Fruit fly (Drosophila melanogaster) whole organism, embryonic: ENCODE measurements around the gene CG5172.

Experiments
- Abd-B ChIP-seq: fragments of 200-800 bp; sonication (Bioruptor generic); optimal IDR thresholded peaks from 2 replicates; lab custom pipeline; 2018; ENCODE audit warnings: missing biosample characterization, mild to moderate bottlenecking, missing genetic modification characterization, moderate library complexity
- Bteb2 ChIP-seq: fragments of 200-800 bp; sonication (Bioruptor generic); optimal IDR thresholded peaks from 2 replicates; lab custom pipeline; 2016; ENCODE audit warnings: missing biosample characterization, missing genetic modification characterization
- C15 ChIP-seq: fragments of 200-800 bp; sonication (Bioruptor generic); IDR thresholded peaks from 3 replicates; pipeline ENCODE4 v1.3.6; 2022; ENCODE audit warnings: missing biosample characterization, missing genetic modification characterization
- CG10321 ChIP-seq: fragments of 200-800 bp; sonication (Bioruptor generic); IDR thresholded peaks from 2 replicates; pipeline ENCODE4 v1.3.6; 2022; ENCODE audit warnings: missing biosample characterization, missing genetic modification characterization
- CG11456 ChIP-seq: fragments of 200-800 bp; sonication (Bioruptor generic); IDR thresholded peaks from 3 replicates; pipeline ENCODE4 v1.3.6; 2022; ENCODE audit warnings: missing biosample characterization, missing genetic modification characterization
- CG13424 ChIP-seq: fragments of 200-800 bp; sonication (Bioruptor generic); optimal IDR thresholded peaks from 2 replicates; lab custom pipeline; 2019; ENCODE audit warnings: missing biosample characterization, mild to moderate bottlenecking, missing genetic modification characterization, moderate library complexity
- CG14710 ChIP-seq: fragments of 200-800 bp; sonication (Bioruptor generic); optimal IDR thresholded peaks from 3 replicates; lab custom pipeline; 2019; ENCODE audit warnings: missing biosample characterization, mild to moderate bottlenecking, missing genetic modification characterization, moderate library complexity
- CG15479 ChIP-seq: fragments of 200-800 bp; sonication (Bioruptor generic); optimal IDR thresholded peaks from 3 replicates; lab custom pipeline; 2019; ENCODE audit warnings: missing biosample characterization, mild to moderate bottlenecking, missing genetic modification characterization, moderate library complexity
- CG16815 ChIP-seq: fragments of 200-800 bp; sonication (Bioruptor generic); optimal IDR thresholded peaks from 3 replicates; lab custom pipeline; 2017; ENCODE audit warnings: missing biosample characterization, mild to moderate bottlenecking, missing genetic modification characterization
- CG17829 ChIP-seq: fragments of 200-800 bp; optimal IDR thresholded peaks from 2 replicates; lab custom pipeline; 2019; ENCODE audit warnings: missing biosample characterization, mild to moderate bottlenecking, missing genetic modification characterization, moderate library complexity
- CG2199 ChIP-seq: fragments of 200-800 bp; sonication (Bioruptor generic); IDR thresholded peaks from 3 replicates; pipeline ENCODE4 v1.3.6; 2022; ENCODE audit warnings: missing biosample characterization, missing genetic modification characterization
- CG30403 ChIP-seq: fragments of 200-800 bp; sonication (Bioruptor generic); optimal IDR thresholded peaks from 3 replicates; lab custom pipeline; 2016; ENCODE audit warnings: missing biosample characterization, missing genetic modification characterization
- CG3163 ChIP-seq: fragments of 200-800 bp; sonication (Bioruptor generic); optimal IDR thresholded peaks from 3 replicates; lab custom pipeline; 2016; ENCODE audit warnings: missing biosample characterization, missing genetic modification characterization
- CG32767 ChIP-seq: fragments of 200-800 bp; sonication (Bioruptor generic); IDR thresholded peaks from 2 replicates; pipeline ENCODE4 v1.3.6; 2022; ENCODE audit warnings: missing biosample characterization, missing genetic modification characterization
- CG34422 ChIP-seq: fragments of 200-800 bp; sonication (Bioruptor generic); IDR thresholded peaks from 3 replicates; pipeline ENCODE4 v1.3.6; 2022; ENCODE audit warnings: missing biosample characterization, missing genetic modification characterization
- CG6175 ChIP-seq: fragments of 200-800 bp; sonication (Bioruptor generic); IDR thresholded peaks from 3 replicates; pipeline ENCODE4 v1.3.6; 2022; ENCODE audit warnings: missing biosample characterization, missing genetic modification characterization
- CG6791 ChIP-seq: fragments of 200-800 bp; sonication (Bioruptor generic); IDR thresholded peaks from 3 replicates; pipeline ENCODE4 v1.3.6; 2022; ENCODE audit warnings: missing biosample characterization, missing genetic modification characterization; ENCODE audit not compliant: partially characterized antibody
- CG7745 ChIP-seq: fragments of 200-800 bp; sonication (Bioruptor generic); optimal IDR thresholded peaks from 2 replicates; lab custom pipeline; 2018; ENCODE audit warnings: missing biosample characterization, mild to moderate bottlenecking, missing genetic modification characterization, moderate library complexity
- CG9876 ChIP-seq: fragments of 200-800 bp; sonication (Bioruptor generic); optimal IDR thresholded peaks from 2 replicates; lab custom pipeline; 2016; ENCODE audit warnings: missing biosample characterization, missing genetic modification characterization
- CG9932 ChIP-seq: fragments of 200-800 bp; sonication (Bioruptor generic); IDR thresholded peaks from 2 replicates; pipeline ENCODE4 v1.3.6; 2022; ENCODE audit warnings: missing biosample characterization, missing genetic modification characterization
- D19A ChIP-seq: fragments of 200-800 bp; optimal IDR thresholded peaks from 3 replicates; lab custom pipeline; 2019; ENCODE audit warnings: missing biosample characterization, mild to moderate bottlenecking, missing genetic modification characterization, moderate library complexity
- Deaf1 ChIP-seq: fragments of 200-800 bp; optimal IDR thresholded peaks from 3 replicates; lab custom pipeline; 2019; ENCODE audit warnings: missing biosample characterization, mild to moderate bottlenecking, missing genetic modification characterization, moderate library complexity
- Ets65A ChIP-seq: fragments of 200-800 bp; sonication (Bioruptor generic); peaks from one replicate; lab custom pipeline; 2016; ENCODE audit warnings: missing biosample characterization, missing genetic modification characterization
- Hey ChIP-seq: fragments of 200-800 bp; sonication (Bioruptor generic); optimal IDR thresholded peaks from 3 replicates; lab custom pipeline; 2018; ENCODE audit warnings: missing biosample characterization, mild to moderate bottlenecking, missing genetic modification characterization
- Kr ChIP-seq: fragments of 200-800 bp; sonication (Bioruptor generic); optimal IDR thresholded peaks from 2 replicates; lab custom pipeline; 2017; ENCODE audit warnings: missing biosample characterization, mild to moderate bottlenecking, missing genetic modification characterization
- Lhr ChIP-seq: fragments of 200-800 bp; sonication (Bioruptor generic); optimal IDR thresholded peaks from 3 replicates; lab custom pipeline; 2017; ENCODE audit warnings: mild to moderate bottlenecking, missing biosample characterization, missing genetic modification reagents, missing genetic modification characterization
- Max ChIP-seq: fragments of 200-800 bp; sonication (Bioruptor generic); optimal IDR thresholded peaks from 2 replicates; lab custom pipeline; 2016; ENCODE audit warnings: missing biosample characterization, mild to moderate bottlenecking, missing genetic modification characterization
- Mes4 ChIP-seq: fragments of 200-800 bp; sonication (Bioruptor generic); optimal IDR thresholded peaks from 2 replicates; lab custom pipeline; 2016; ENCODE audit warnings: missing biosample characterization, missing genetic modification characterization
- Mrtf ChIP-seq: fragments of 200-800 bp; sonication (Bioruptor generic); IDR thresholded peaks from 3 replicates; pipeline ENCODE4 v1.3.6; 2022; ENCODE audit warnings: missing biosample characterization, missing genetic modification characterization
- Neu2 ChIP-seq: fragments of 200-800 bp; sonication (Bioruptor generic); optimal IDR thresholded peaks from 3 replicates; lab custom pipeline; 2016; ENCODE audit warnings: missing biosample characterization, missing genetic modification characterization, borderline replicate concordance
- PHDP ChIP-seq: fragments of 200-800 bp; sonication (Bioruptor generic); optimal IDR thresholded peaks from 3 replicates; lab custom pipeline; 2018; ENCODE audit warnings: missing biosample characterization, mild to moderate bottlenecking, missing genetic modification characterization, moderate library complexity
- Stat92E ChIP-seq, 3 experiments: fragments of >200 bp in 2 of 3; fragments of 200-800 bp in 1 of 3; sonication (Bioruptor generic) in 1 of 3; optimal IDR thresholded peaks; 2 replicates each; lab custom pipeline; 2017 to 2019; ENCODE audit warnings: missing biosample characterization in 3 of 3, missing genetic modification characterization in 3 of 3, mild to moderate bottlenecking in 1 of 3, moderate library complexity in 1 of 3
- abd-A ChIP-seq: fragments of 200-800 bp; sonication (Bioruptor generic); optimal IDR thresholded peaks from 3 replicates; lab custom pipeline; 2019; ENCODE audit warnings: missing biosample characterization, mild to moderate bottlenecking, missing genetic modification characterization, moderate library complexity
- chn ChIP-seq: fragments of 200-800 bp; sonication (Bioruptor generic); optimal IDR thresholded peaks from 2 replicates; lab custom pipeline; 2016; ENCODE audit warnings: missing biosample characterization, missing genetic modification characterization
- dmrt11E ChIP-seq: fragments of 200-800 bp; sonication (Bioruptor generic); optimal IDR thresholded peaks from 3 replicates; lab custom pipeline; 2018; ENCODE audit warnings: missing biosample characterization, mild to moderate bottlenecking, missing genetic modification characterization, moderate library complexity
- gcm2 ChIP-seq: fragments of 200-800 bp; sonication (Bioruptor generic); optimal IDR thresholded peaks from 2 replicates; lab custom pipeline; 2016; ENCODE audit warnings: missing biosample characterization, missing genetic modification characterization
- grau ChIP-seq: fragments of 200-800 bp; optimal IDR thresholded peaks from 3 replicates; lab custom pipeline; 2019; ENCODE audit warnings: missing biosample characterization, mild to moderate bottlenecking, missing genetic modification characterization, moderate library complexity
- hkb ChIP-seq, 2 experiments: fragments of 200-800 bp in 1 of 2; fragments of >200 bp in 1 of 2; sonication (Bioruptor generic) in 1 of 2; IDR thresholded peaks in 1 of 2; optimal IDR thresholded peaks in 1 of 2; 2 replicates each; pipeline versions ENCODE4 v1.3.6 to Lab custom; 2017 to 2022; ENCODE audit warnings: missing biosample characterization in 1 of 2, missing genetic modification characterization in 1 of 2
- knrl ChIP-seq: fragments of 200-800 bp; sonication (Bioruptor generic); IDR thresholded peaks from 3 replicates; pipeline ENCODE4 v1.3.6; 2022; ENCODE audit warnings: missing biosample characterization, missing genetic modification characterization; ENCODE audit not compliant: partially characterized antibody
- lab ChIP-seq: fragments of 200-800 bp; sonication (Bioruptor generic); optimal IDR thresholded peaks from 3 replicates; lab custom pipeline; 2017; ENCODE audit warnings: missing biosample characterization, missing genetic modification characterization, mild to moderate bottlenecking, moderate library complexity, missing genetic modification reagents
- mirr ChIP-seq: fragments of 200-800 bp; sonication (Bioruptor generic); optimal IDR thresholded peaks from 3 replicates; lab custom pipeline; 2018; ENCODE audit warnings: missing biosample characterization, mild to moderate bottlenecking, missing genetic modification characterization
- odd ChIP-seq: fragments of 200-800 bp; sonication (Bioruptor generic); optimal IDR thresholded peaks from 2 replicates; lab custom pipeline; 2017; ENCODE audit warnings: missing biosample characterization, mild to moderate bottlenecking, missing genetic modification characterization
- onecut ChIP-seq: fragments of 200-800 bp; sonication (Bioruptor generic); IDR thresholded peaks from 2 replicates; pipeline ENCODE4 v1.3.6; 2022; ENCODE audit warnings: missing biosample characterization, missing genetic modification characterization
- pho ChIP-seq: fragments of 200-800 bp; sonication (Bioruptor generic); optimal IDR thresholded peaks from 2 replicates; lab custom pipeline; 2016; ENCODE audit warnings: missing biosample characterization, missing genetic modification characterization
- ro ChIP-seq: fragments of 200-800 bp; sonication (Bioruptor generic); IDR thresholded peaks from 2 replicates; pipeline ENCODE4 v1.3.6; 2022; ENCODE audit warnings: missing biosample characterization, missing genetic modification characterization
- run ChIP-seq: fragments of 200-800 bp; sonication (Bioruptor generic); optimal IDR thresholded peaks from 3 replicates; lab custom pipeline; 2018; ENCODE audit warnings: missing biosample characterization, mild to moderate bottlenecking, missing genetic modification characterization
- schlank ChIP-seq: fragments of 200-800 bp; sonication (Bioruptor generic); optimal IDR thresholded peaks from 2 replicates; lab custom pipeline; 2018; ENCODE audit warnings: missing biosample characterization, mild to moderate bottlenecking, missing genetic modification characterization
- scrt ChIP-seq: fragments of 200-800 bp; sonication (Bioruptor generic); optimal IDR thresholded peaks from 2 replicates; lab custom pipeline; 2018; ENCODE audit warnings: missing biosample characterization, mild to moderate bottlenecking, missing genetic modification characterization, moderate library complexity
- sens-2 ChIP-seq: fragments of 200-800 bp; sonication (Bioruptor generic); IDR thresholded peaks from 2 replicates; pipeline ENCODE4 v1.3.6; 2022; ENCODE audit warnings: missing biosample characterization, missing genetic modification characterization
- trh ChIP-seq: fragments of 200-800 bp; sonication (Bioruptor generic); optimal IDR thresholded peaks from 2 replicates; lab custom pipeline; 2016; ENCODE audit warnings: missing biosample characterization, missing genetic modification characterization
- twi ChIP-seq: fragments of 200-800 bp; optimal IDR thresholded peaks from 2 replicates; lab custom pipeline; 2019; ENCODE audit warnings: missing biosample characterization, mild to moderate bottlenecking, missing genetic modification characterization, moderate library complexity

The CG5172 gene

dm6 chrX:17237421-17237820 lies 16.2 kb downstream of the CG5172 start (continued):
- no peak for TF ChIP-seq mirr (GFP tag; lab: Kevin White, UChicago)
- no peak for TF ChIP-seq Lhr
- no peak for TF ChIP-seq CG6791 (GFP tag; lab: Robert Waterston, UW)
- TF ChIP-seq Ets65A (GFP tag; lab: Kevin White, UChicago): peak; percentile 41
- no peak for TF ChIP-seq Mes4 (GFP tag; lab: Kevin White, UChicago)
- no peak for TF ChIP-seq knrl (GFP tag; lab: Robert Waterston, UW)
- TF ChIP-seq Hey (tag; lab: Kevin White, UChicago): no peak
- no peak for TF ChIP-seq run
- no peak for TF ChIP-seq onecut
- no peak for TF ChIP-seq ro (GFP tag; lab: Robert Waterston, UW)
- no peak for TF ChIP-seq twi
- no peak for TF ChIP-seq C15 (GFP tag; lab: Robert Waterston, UW)
- no peak for TF ChIP-seq CG11456
- TF ChIP-seq hkb (optimal IDR thresholded peaks at IDR 0.05; lab: Kevin White, UChicago): no peak
- no peak for TF ChIP-seq hkb (GFP tag; IDR thresholded peaks at IDR 0.05; lab: Robert Waterston, UW)
- TF ChIP-seq PHDP (tag; lab: Kevin White, UChicago): peak; percentile 18
- no peak for TF ChIP-seq scrt
- no peak for TF ChIP-seq abd-A
- TF ChIP-seq CG30403 (GFP tag; lab: Kevin White, UChicago): no peak
- TF ChIP-seq CG34422: no peak
- no peak for TF ChIP-seq lab
- peak; percentile 10 for TF ChIP-seq CG17829 (tag; lab: Kevin White, UChicago)
- TF ChIP-seq grau (tag; lab: Kevin White, UChicago): peak; percentile 14
- no peak for TF ChIP-seq trh (GFP tag; lab: Kevin White, UChicago)
- TF ChIP-seq CG15479 (GFP tag; lab: Kevin White, UChicago): no peak
- no peak for TF ChIP-seq odd
- no peak for TF ChIP-seq CG32767 (GFP tag; lab: Robert Waterston, UW)
- no peak for TF ChIP-seq Stat92E (GFP tag; optimal IDR thresholded peaks at IDR 0.05; lab: Kevin White, UChicago)
- TF ChIP-seq CG13424 (tag; lab: Kevin White, UChicago): peak; percentile 20
- TF ChIP-seq pho (GFP tag; lab: Kevin White, UChicago): no peak
- TF ChIP-seq Mrtf (GFP tag; lab: Robert Waterston, UW): no peak
- TF ChIP-seq Bteb2: no peak
- no peak for TF ChIP-seq CG10321 (GFP tag; lab: Robert Waterston, UW)
- no peak for TF ChIP-seq CG9876 (GFP tag; lab: Kevin White, UChicago)
- no peak for TF ChIP-seq schlank (tag; lab: Kevin White, UChicago)
- TF ChIP-seq CG2199 (GFP tag; lab: Robert Waterston, UW): no peak
- TF ChIP-seq Kr (GFP tag; lab: Kevin White, UChicago): no peak
- TF ChIP-seq CG6175 (GFP tag; lab: Robert Waterston, UW): no peak
- TF ChIP-seq CG9932 (GFP tag; lab: Robert Waterston, UW): no peak
- TF ChIP-seq CG7745 (tag; lab: Kevin White, UChicago): no peak
- TF ChIP-seq gcm2 (GFP tag; lab: Kevin White, UChicago): no peak
- peak; percentile 20 for TF ChIP-seq D19A (tag; lab: Kevin White, UChicago)
- no peak for TF ChIP-seq Max (GFP tag; lab: Kevin White, UChicago)
- TF ChIP-seq dmrt11E (tag; lab: Kevin White, UChicago): peak; percentile 28
- no peak for TF ChIP-seq CG16815 (GFP tag; lab: Kevin White, UChicago)
- TF ChIP-seq Abd-B: no peak
- no peak for TF ChIP-seq Deaf1 (tag; lab: Kevin White, UChicago)
- no peak for TF ChIP-seq CG3163 (GFP tag; lab: Kevin White, UChicago)
- peak; percentile 14 for TF ChIP-seq CG14710 (tag; lab: Kevin White, UChicago)
- TF ChIP-seq sens-2 (GFP tag; lab: Robert Waterston, UW): no peak
- TF ChIP-seq chn: no peak
- TF ChIP-seq Neu2: no peak
